Worm (Caenorhabditis elegans) whole organism, L4 larva: ENCODE results near the gene mks-5.

Experiments
- D1046.2 ChIP-seq: fragments of 200-800 bp; sonication (Bioruptor generic); IDR thresholded peaks from 2 replicates; pipeline ENCODE4 v1.3.6; 2022; ENCODE audit warnings: missing genetic modification characterization, missing compliant biosample characterization
- Y75B8A.6 ChIP-seq: fragments of 200-800 bp; sonication (Bioruptor generic); IDR thresholded peaks from 2 replicates; pipeline ENCODE4 v1.3.6; 2022; ENCODE audit warnings: missing genetic modification reagents, missing genetic modification characterization, missing compliant biosample characterization
- aha-1 ChIP-seq: fragments of 150-350 bp; peaks from one replicate; lab custom pipeline; 2014; ENCODE audit warnings: missing biosample characterization, missing genetic modification characterization
- ama-1 ChIP-seq: fragments of 150-350 bp; optimal IDR thresholded peaks from 2 replicates; lab custom pipeline; 2014; ENCODE audit warnings: inconsistent platforms, mixed read lengths
- arid-1 ChIP-seq: fragments of 200-800 bp; sonication (Bioruptor generic); conservative IDR thresholded peaks from 2 replicates; pipeline ENCODE4 v1.3.6; 2022; ENCODE audit warnings: missing genetic modification reagents, missing genetic modification characterization, missing compliant biosample characterization
- ceh-32 ChIP-seq: sonication (generic microtip); optimal IDR thresholded peaks from 2 replicates; lab custom pipeline; 2016; ENCODE audit warnings: mild to moderate bottlenecking, missing genetic modification characterization, missing compliant biosample characterization; ENCODE audit not compliant: poor library complexity
- ceh-82 ChIP-seq: sonication (generic microtip); optimal IDR thresholded peaks from 2 replicates; lab custom pipeline; 2017; ENCODE audit warnings: missing biosample characterization, missing genetic modification characterization
- ces-1 ChIP-seq: fragments of 150-350 bp; sonication (generic microtip); optimal IDR thresholded peaks from 4 replicates; lab custom pipeline; 2014; ENCODE audit warnings: missing biosample characterization, missing genetic modification reagents, missing genetic modification characterization
- daf-16 ChIP-seq, 3 experiments: sonication (generic microtip); optimal IDR thresholded peaks; 2 replicates each; lab custom pipeline; 2016 to 2017; ENCODE audit warnings: missing genetic modification characterization in 3 of 3, missing genetic modification reagents in 3 of 3, mild to moderate bottlenecking in 2 of 3, missing compliant biosample characterization in 2 of 3, missing biosample characterization in 1 of 3, moderate library complexity in 1 of 3
- daf-19 ChIP-seq: fragments of 200-800 bp; sonication (Bioruptor generic); conservative IDR thresholded peaks from 2 replicates; pipeline ENCODE4 v1.3.6; 2022; ENCODE audit warnings: missing genetic modification characterization, missing compliant biosample characterization
- daf-8 ChIP-seq: fragments of 200-800 bp; sonication (Bioruptor generic); IDR thresholded peaks from 2 replicates; pipeline ENCODE4 v1.3.6; 2022; ENCODE audit warnings: missing genetic modification characterization, missing compliant biosample characterization
- dmd-6 ChIP-seq: fragments of 200-800 bp; sonication (Bioruptor generic); IDR thresholded peaks from 2 replicates; pipeline ENCODE4 v1.3.6; 2022; ENCODE audit warnings: missing genetic modification reagents, missing genetic modification characterization, missing compliant biosample characterization
- dmd-8 ChIP-seq: fragments of 200-800 bp; sonication (Bioruptor generic); IDR thresholded peaks from 2 replicates; pipeline ENCODE4 v1.3.6; 2022; ENCODE audit warnings: missing genetic modification characterization, missing compliant biosample characterization
- dve-1 ChIP-seq: sonication (generic microtip); optimal IDR thresholded peaks from 2 replicates; lab custom pipeline; 2017; ENCODE audit warnings: antibody characterized with exemption, mild to moderate bottlenecking, missing genetic modification characterization, missing compliant biosample characterization; ENCODE audit not compliant: insufficient read depth
- egl-43 ChIP-seq: fragments of 200-800 bp; sonication (Bioruptor generic); IDR thresholded peaks from 2 replicates; pipeline ENCODE4 v1.3.6; 2022; ENCODE audit warnings: missing genetic modification reagents, missing genetic modification characterization, missing compliant biosample characterization
- gei-8 ChIP-seq: fragments of 200-800 bp; sonication (Bioruptor generic); optimal IDR thresholded peaks from 2 replicates; lab custom pipeline; 2018; ENCODE audit warnings: mild to moderate bottlenecking, missing genetic modification characterization, missing compliant biosample characterization
- hlh-11 ChIP-seq: fragments of 200-800 bp; sonication (Bioruptor generic); optimal IDR thresholded peaks from 2 replicates; lab custom pipeline; 2018; ENCODE audit warnings: mild to moderate bottlenecking, missing genetic modification characterization, missing compliant biosample characterization
- lim-7 ChIP-seq: fragments of 200-800 bp; sonication (Bioruptor generic); IDR thresholded peaks from 2 replicates; pipeline ENCODE4 v1.3.6; 2022; ENCODE audit warnings: missing genetic modification characterization, missing compliant biosample characterization
- lin-1 ChIP-seq: fragments of 200-800 bp; sonication (Bioruptor generic); IDR thresholded peaks from 2 replicates; pipeline ENCODE4 v1.3.6; 2022; ENCODE audit warnings: missing genetic modification reagents, missing genetic modification characterization, missing compliant biosample characterization
- lin-13 ChIP-seq: fragments of 150-350 bp; optimal IDR thresholded peaks from 2 replicates; lab custom pipeline; 2014; ENCODE audit warnings: missing biosample characterization, missing genetic modification reagents, missing genetic modification characterization
- lin-38 ChIP-seq: fragments of 200-800 bp; sonication (Bioruptor generic); IDR thresholded peaks from 2 replicates; pipeline ENCODE4 v1.3.6; 2022; ENCODE audit warnings: missing genetic modification reagents, missing genetic modification characterization, missing compliant biosample characterization
- madf-5 ChIP-seq, 2 experiments: fragments of 200-800 bp; sonication (Bioruptor generic); IDR thresholded peaks; 2 replicates each; pipeline ENCODE4 v1.3.6; 2022; ENCODE audit warnings: missing compliant biosample characterization in 2 of 2, missing genetic modification characterization in 2 of 2
- madf-9 ChIP-seq: fragments of 200-800 bp; sonication (Bioruptor generic); conservative IDR thresholded peaks from 2 replicates; pipeline ENCODE4 v1.3.6; 2022; ENCODE audit warnings: missing genetic modification reagents, missing genetic modification characterization, missing compliant biosample characterization
- mdl-1 ChIP-seq, 2 experiments: fragments of 150-350 bp in 1 of 2; sonication (generic microtip) in 1 of 2; optimal IDR thresholded peaks; 2 replicates each; lab custom pipeline; 2014 to 2017; ENCODE audit warnings: missing biosample characterization in 2 of 2, missing genetic modification characterization in 2 of 2
- mdt-29 ChIP-seq: fragments of 200-800 bp; sonication (Bioruptor generic); IDR thresholded peaks from 2 replicates; pipeline ENCODE4 v1.3.6; 2022; ENCODE audit warnings: missing genetic modification reagents, missing genetic modification characterization, missing compliant biosample characterization
- mxl-2 ChIP-seq: fragments of 200-800 bp; sonication (Bioruptor generic); conservative IDR thresholded peaks from 2 replicates; pipeline ENCODE4 v1.3.6; 2022; ENCODE audit warnings: missing genetic modification reagents, missing genetic modification characterization, missing compliant biosample characterization
- mxl-3 ChIP-seq: fragments of 200-800 bp; sonication (Bioruptor generic); optimal IDR thresholded peaks from 2 replicates; lab custom pipeline; 2018; ENCODE audit warnings: mild to moderate bottlenecking, missing genetic modification characterization, missing compliant biosample characterization
- nhr-10 ChIP-seq: fragments of 150-350 bp; optimal IDR thresholded peaks from 2 replicates; lab custom pipeline; 2014; ENCODE audit warnings: missing biosample characterization, missing genetic modification characterization
- nhr-6 ChIP-seq: fragments of 150-350 bp; optimal IDR thresholded peaks from 2 replicates; lab custom pipeline; 2014; ENCODE audit warnings: missing biosample characterization, missing genetic modification characterization
- pha-4 ChIP-seq, 2 experiments: fragments of 150-350 bp in 1 of 2; fragments of 200-800 bp in 1 of 2; sonication (Bioruptor generic) in 1 of 2; IDR thresholded peaks in 1 of 2; optimal IDR thresholded peaks in 1 of 2; 2 replicates each; pipeline versions ENCODE4 v1.3.6 to Lab custom; 2014 to 2022; ENCODE audit warnings: missing genetic modification characterization in 2 of 2, missing genetic modification reagents in 2 of 2, missing biosample characterization in 1 of 2, missing compliant biosample characterization in 1 of 2
- php-3 ChIP-seq: fragments of 200-800 bp; sonication (Bioruptor generic); IDR thresholded peaks from 2 replicates; pipeline ENCODE4 v1.3.6; 2022; ENCODE audit warnings: missing genetic modification reagents, missing genetic modification characterization, missing compliant biosample characterization
- set-16 ChIP-seq: fragments of 200-800 bp; sonication (Bioruptor generic); IDR thresholded peaks from 2 replicates; pipeline ENCODE4 v1.3.6; 2022; ENCODE audit warnings: missing genetic modification reagents, missing genetic modification characterization, missing compliant biosample characterization
- skn-1 ChIP-seq: fragments of 150-350 bp; optimal IDR thresholded peaks from 2 replicates; lab custom pipeline; 2014; ENCODE audit warnings: missing biosample characterization, missing genetic modification characterization
- snpc-1.2 ChIP-seq: fragments of 200-800 bp; sonication (Bioruptor generic); IDR thresholded peaks from 2 replicates; pipeline ENCODE4 v1.3.6; 2022; ENCODE audit warnings: missing genetic modification reagents, missing genetic modification characterization, missing compliant biosample characterization
- spr-3 ChIP-seq: fragments of 200-800 bp; sonication (Bioruptor generic); optimal IDR thresholded peaks from 2 replicates; lab custom pipeline; 2018; ENCODE audit warnings: mild to moderate bottlenecking, missing genetic modification characterization, missing compliant biosample characterization
- tra-1 ChIP-seq: fragments of 200-800 bp; sonication (Bioruptor generic); IDR thresholded peaks from 2 replicates; pipeline ENCODE4 v1.3.6; 2022; ENCODE audit warnings: missing genetic modification reagents, missing genetic modification characterization, missing compliant biosample characterization
- unc-39 ChIP-seq: sonication (generic microtip); optimal IDR thresholded peaks from 2 replicates; lab custom pipeline; 2017; ENCODE audit warnings: missing biosample characterization, missing genetic modification characterization
- unc-62 ChIP-seq, 3 experiments: fragments of 150-350 bp in 1 of 3; sonication (generic microtip); optimal IDR thresholded peaks in 2 of 3; peaks in 1 of 3; 1 replicate in 1 of 3; 2 replicates in 2 of 3; lab custom pipeline; 2014 to 2017; ENCODE audit warnings: missing biosample characterization in 3 of 3, missing genetic modification characterization in 3 of 3, missing genetic modification reagents in 3 of 3, missing genotype in 1 of 3
- vab-7 ChIP-seq: fragments of 200-800 bp; sonication (Bioruptor generic); IDR thresholded peaks from 2 replicates; pipeline ENCODE4 v1.3.6; 2022; ENCODE audit warnings: missing genetic modification reagents, missing genetic modification characterization, missing compliant biosample characterization
- ztf-7 ChIP-seq: fragments of 150-350 bp; optimal IDR thresholded peaks from 2 replicates; lab custom pipeline; 2014; ENCODE audit warnings: missing biosample characterization, missing genetic modification characterization

mks-5 gene

ce11 chrII:10707439-10708096 lies 12.5 kb upstream of the mks-5 start:
- no peak for TF ChIP-seq D1046.2
- TF ChIP-seq hlh-11, result no peak
- TF ChIP-seq ztf-7 (tag; lab: Kevin White, UChicago), result no peak
- no peak for TF ChIP-seq snpc-1.2 (GFP tag; lab: Robert Waterston, UW)
- TF ChIP-seq madf-5 (GFP tag; IDR thresholded peaks at IDR 0.05; lab: Robert Waterston, UW), result 0 out of 4 replicates have a peak, but pooled peaks of 1 of the 2 experiments have one; percentile 73
- no peak for TF ChIP-seq php-3 (GFP tag; lab: Robert Waterston, UW)
- TF ChIP-seq ces-1 (GFP tag; lab: Kevin White, UChicago), result no peak
- no peak for TF ChIP-seq nhr-10 (tag; lab: Kevin White, UChicago)
- 0 out of 2 replicates have a peak, but pooled peaks have one; percentile 5 for TF ChIP-seq tra-1 (GFP tag; lab: Robert Waterston, UW)
- TF ChIP-seq daf-16 (GFP tag; optimal IDR thresholded peaks at IDR 0.05; lab: Kevin White, UChicago), result no peak
- no peak for TF ChIP-seq daf-16 (tag; optimal IDR thresholded peaks at IDR 0.05; lab: Kevin White, UChicago)
- no peak for TF ChIP-seq mxl-3
- TF ChIP-seq lin-13 (GFP tag; lab: Kevin White, UChicago), result no peak
- no peak for TF ChIP-seq ceh-82 (tag; lab: Kevin White, UChicago)
- no peak for TF ChIP-seq mdl-1 (tag; optimal IDR thresholded peaks at IDR 0.05; lab: Kevin White, UChicago)
- TF ChIP-seq unc-39 (tag; lab: Kevin White, UChicago), result no peak
- no peak for TF ChIP-seq dmd-8 (GFP tag; lab: Robert Waterston, UW)
- TF ChIP-seq lin-1 (GFP tag; lab: Robert Waterston, UW), result no peak; the same call in 1 of the 2 replicates
- TF ChIP-seq set-16, result peak; percentile 99
- TF ChIP-seq arid-1 (GFP tag; lab: Robert Waterston, UW), result no peak
- TF ChIP-seq egl-43, result peak; percentile 14; the same call in 1 of the 2 replicates
- no peak for TF ChIP-seq unc-62 (GFP tag; optimal IDR thresholded peaks at IDR 0.05 in 1 of 2; lab: Kevin White, UChicago)
- no peak for TF ChIP-seq unc-62 (tag; optimal IDR thresholded peaks at IDR 0.05; lab: Kevin White, UChicago)
- TF ChIP-seq Y75B8A.6 (GFP tag; lab: Robert Waterston, UW), result no peak
- no peak for TF ChIP-seq mxl-2 (GFP tag; lab: Robert Waterston, UW)
- no peak for TF ChIP-seq nhr-6 (tag; lab: Kevin White, UChicago)
- TF ChIP-seq dmd-6 (GFP tag; lab: Robert Waterston, UW), result no peak
- no peak for TF ChIP-seq mdt-29 (GFP tag; lab: Robert Waterston, UW)
- TF ChIP-seq spr-3 (GFP tag; lab: Kevin White, UChicago), result peak; percentile 31
- no peak for TF ChIP-seq dve-1 (tag; lab: Kevin White, UChicago)
- TF ChIP-seq madf-9 (GFP tag; lab: Robert Waterston, UW), result peak; percentile 5; the same call in 1 of the 2 replicates
- no peak for TF ChIP-seq lin-38 (GFP tag; lab: Robert Waterston, UW)
- TF ChIP-seq ama-1 (lab: Kevin White, UChicago), result no peak
- 0 out of 2 replicates have a peak, but pooled peaks have one; percentile 30 for TF ChIP-seq daf-8 (GFP tag; lab: Robert Waterston, UW)
- TF ChIP-seq, all 104 proteins: peak for 7

- TF ChIP-seq gei-8 (GFP tag; lab: Kevin White, UChicago) (no peak), skn-1 (tag; lab: Kevin White, UChicago) (no peak), lin-1 (GFP tag; lab: Robert Waterston, UW) (no peak), set-16 (no peak), arid-1 (GFP tag; lab: Robert Waterston, UW) (no peak), lim-7 (GFP tag; lab: Robert Waterston, UW) (no peak), ceh-32 (no peak), unc-62 (GFP tag; optimal IDR thresholded peaks at IDR 0.05 in 1 of 2; lab: Kevin White, UChicago) (peak in 1 of 2 experiments; percentile 23), unc-62 (tag; optimal IDR thresholded peaks at IDR 0.05; lab: Kevin White, UChicago) (no peak), aha-1 (tag; lab: Kevin White, UChicago) (peak; percentile 29), vab-7 (GFP tag; lab: Robert Waterston, UW) (no peak), hlh-11 (no peak), pha-4 (GFP tag; IDR thresholded peaks at IDR 0.05; lab: Robert Waterston, UW) (no peak), pha-4 (tag; optimal IDR thresholded peaks at IDR 0.05; lab: Kevin White, UChicago) (no peak), daf-19 (GFP tag; lab: Robert Waterston, UW) (no peak)
Measured at ce11 chrII:10708660-10709059, 11.4 kb upstream of the mks-5 start, which contains the start of gene bli-1. Gene bli-1, plus strand, starts transcription at chrII:10708960.
